Worm (Caenorhabditis elegans): Measurements from ENCODE around the gene dyf-13.

The dyf-13 gene

DNA sequence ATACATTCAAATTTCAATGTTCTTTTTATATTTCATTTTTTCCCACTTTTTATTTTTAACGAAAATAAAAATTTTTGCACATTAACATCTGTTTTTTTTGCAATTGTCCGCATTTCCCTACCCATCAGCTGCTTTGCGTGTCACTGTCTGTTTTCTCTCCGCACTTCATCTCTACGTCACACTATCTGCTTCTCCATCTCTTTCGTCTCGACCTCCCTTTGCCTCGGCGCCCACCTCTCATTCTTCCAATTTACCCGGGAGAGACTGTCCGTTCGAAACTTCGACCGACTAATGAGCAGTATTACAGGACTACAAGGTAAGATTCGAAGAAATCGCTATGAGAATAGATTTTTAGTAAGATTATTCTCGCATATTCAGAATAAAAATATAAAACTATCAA is 15.8 kb downstream of the dyf-13 start, which contains the start of gene C27H5.2:
Gene C27H5.2 (plus strand): TSS at position 190 of the 400 bp plus-strand sequence.
- peak; percentile 47 for TF ChIP-seq ama-1 (optimal IDR thresholded peaks at IDR 0.05)
- TF ChIP-seq pat-9 (tag; optimal IDR thresholded peaks at IDR 0.05) = no peak
- no peak for TF ChIP-seq ceh-22 (tag; optimal IDR thresholded peaks at IDR 0.05)
- no peak for TF ChIP-seq dmd-4 (tag; optimal IDR thresholded peaks at IDR 0.05; ENCODE audit: borderline replicate concordance)

DNA sequence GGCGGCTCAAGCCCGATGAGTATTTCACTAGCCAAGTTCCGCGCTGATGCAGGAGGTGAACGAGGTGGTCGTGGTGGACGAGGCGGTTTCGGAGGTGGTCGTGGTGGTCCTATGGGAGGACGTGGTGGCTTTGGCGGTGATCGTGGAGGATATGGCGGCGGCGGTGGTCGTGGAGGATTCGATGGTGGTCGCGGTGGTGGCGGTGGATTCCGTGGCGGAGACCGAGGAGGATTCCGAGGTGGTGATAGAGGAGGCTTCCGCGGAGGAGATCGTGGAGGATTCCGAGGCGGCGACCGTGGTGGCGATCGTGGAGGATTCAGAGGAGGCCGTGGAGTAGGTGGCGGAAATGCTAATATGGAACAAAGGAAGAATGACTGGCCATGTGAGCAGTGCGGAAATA is 16.4 kb downstream of the dyf-13 start:
- TF ChIP-seq unc-42 (tag; optimal IDR thresholded peaks at IDR 0.05) (no peak), che-1 (tag; optimal IDR thresholded peaks at IDR 0.05) (no peak)

DNA sequence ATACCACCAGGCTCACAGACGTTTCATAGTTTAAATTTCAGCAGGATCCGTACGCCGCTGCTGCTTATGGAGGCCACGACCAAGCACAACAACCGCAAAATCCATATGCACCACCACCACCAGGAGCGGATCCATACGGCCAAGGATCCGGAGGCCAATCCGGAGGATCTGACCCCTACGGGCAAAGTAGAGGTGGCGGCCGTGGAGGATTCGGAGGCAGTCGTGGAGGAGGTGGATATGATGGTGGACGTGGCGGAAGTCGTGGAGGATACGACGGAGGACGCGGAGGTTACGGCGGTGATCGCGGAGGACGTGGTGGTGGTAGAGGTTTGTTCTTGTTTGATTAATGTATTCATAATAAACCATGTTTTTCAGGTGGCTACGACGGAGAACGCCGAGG is 18.1 kb downstream of the dyf-13 start:
- peak; percentile 17 for TF ChIP-seq ceh-6 (GFP tag; optimal IDR thresholded peaks at IDR 0.05)

DNA sequence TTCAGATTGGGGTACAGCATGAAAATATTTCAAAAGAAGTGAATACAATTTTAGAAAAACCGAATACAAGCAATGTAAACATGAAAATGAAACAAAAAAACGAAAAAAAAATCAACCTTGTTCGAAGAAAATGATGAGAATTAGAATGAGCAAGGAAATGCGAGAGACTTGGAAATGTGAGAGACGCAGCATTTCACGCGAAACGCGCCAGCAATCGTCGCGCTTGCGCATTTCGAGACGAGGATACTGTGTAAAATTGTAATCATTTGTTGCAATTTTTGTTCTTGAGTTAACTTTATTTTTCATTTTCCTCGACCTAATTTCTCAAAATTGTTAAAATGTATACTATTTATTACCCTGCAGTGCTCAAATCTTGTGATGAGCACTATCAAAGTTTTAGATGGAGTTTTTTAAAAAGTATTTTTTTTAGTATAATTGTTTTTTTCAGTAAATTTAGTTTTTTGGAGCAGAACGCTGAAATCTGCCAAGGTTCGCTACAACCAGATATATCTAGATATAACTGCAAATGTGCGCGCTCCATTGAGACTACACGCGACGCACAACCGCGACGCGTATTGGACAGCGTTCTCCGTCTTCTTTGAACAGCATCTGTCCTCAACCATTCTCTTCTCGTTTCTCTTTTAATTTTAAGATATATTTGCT is 19.1 kb downstream of the dyf-13 start, which contains the start of gene fust-1:
Gene fust-1 (plus strand): TSS at position 613 of the 663 bp plus-strand sequence.
- TF ChIP-seq C38D4.7 (GFP tag; optimal IDR thresholded peaks at IDR 0.05) (peak; percentile 20), dmd-4 (tag; optimal IDR thresholded peaks at IDR 0.05; ENCODE audit: borderline replicate concordance) (no peak), unc-55 (GFP tag; optimal IDR thresholded peaks at IDR 0.05) (peak; percentile 23), hlh-15 (tag; optimal IDR thresholded peaks at IDR 0.05) (no peak), fkh-6 (tag; optimal IDR thresholded peaks at IDR 0.05) (peak; percentile 23), nfya-1 (tag; optimal IDR thresholded peaks at IDR 0.05) (peak; percentile 86), tbx-2 (tag; optimal IDR thresholded peaks at IDR 0.05) (peak; percentile 78), npax-4 (tag; optimal IDR thresholded peaks at IDR 0.05) (peak; percentile 10), fkh-10 (GFP tag; optimal IDR thresholded peaks at IDR 0.05) (no peak), ceh-9 (tag; optimal IDR thresholded peaks at IDR 0.05) (no peak), ceh-19 (GFP tag; optimal IDR thresholded peaks at IDR 0.05) (peak; percentile 42), sox-4 (tag; optimal IDR thresholded peaks at IDR 0.05) (peak; percentile 58), ttx-3 (tag; optimal IDR thresholded peaks at IDR 0.05) (peak; percentile 72), Y22D7AL.16 (tag; optimal IDR thresholded peaks at IDR 0.05) (peak; percentile 47), nhr-11 (tag; optimal IDR thresholded peaks at IDR 0.05) (no peak), T23F11.4 (GFP tag; optimal IDR thresholded peaks at IDR 0.05) (peak; percentile 55), sdc-2 (tag; optimal IDR thresholded peaks at IDR 0.05) (peak; percentile 30), pros-1 (tag; optimal IDR thresholded peaks at IDR 0.05) (peak; percentile 60), ceh-14 (tag; optimal IDR thresholded peaks at IDR 0.05) (peak; percentile 73), lin-11 (tag; optimal IDR thresholded peaks at IDR 0.05) (peak; percentile 30), ets-4 (tag; optimal IDR thresholded peaks at IDR 0.05) (peak; percentile 64), ref-2 (tag; optimal IDR thresholded peaks at IDR 0.05) (peak; percentile 73), pax-1 (tag; optimal IDR thresholded peaks at IDR 0.05) (peak; percentile 64), ceh-2 (tag; optimal IDR thresholded peaks at IDR 0.05) (peak; percentile 62), unc-3 (GFP tag; conservative IDR thresholded peaks at IDR 0.05) (no peak; the same call in 1 of the 2 replicates), unc-3 (tag; optimal IDR thresholded peaks at IDR 0.05) (peak; percentile 26), mec-3 (tag; optimal IDR thresholded peaks at IDR 0.05; ENCODE audit: borderline replicate concordance) (no peak), ceh-18 (tag; optimal IDR thresholded peaks at IDR 0.05) (peak; percentile 78), K02D7.2 (tag; optimal IDR thresholded peaks at IDR 0.05) (peak; percentile 37), fax-1 (tag; optimal IDR thresholded peaks at IDR 0.05) (peak; percentile 40), ceh-48 (tag; optimal IDR thresholded peaks at IDR 0.05) (peak; percentile 32), zip-5 (tag; optimal IDR thresholded peaks at IDR 0.05) (peak; percentile 23), tbx-7 (tag; optimal IDR thresholded peaks at IDR 0.05) (peak; percentile 22), odd-2 (tag; optimal IDR thresholded peaks at IDR 0.05) (no peak), syd-9 (tag; optimal IDR thresholded peaks at IDR 0.05) (peak; percentile 55), F13H6.1 (tag; optimal IDR thresholded peaks at IDR 0.05) (peak; percentile 6), ceh-31 (tag; optimal IDR thresholded peaks at IDR 0.05) (peak; percentile 76), madf-2 (tag; optimal IDR thresholded peaks at IDR 0.05) (peak; percentile 74), ceh-24 (tag; optimal IDR thresholded peaks at IDR 0.05) (no peak), rnt-1 (tag; optimal IDR thresholded peaks at IDR 0.05) (peak; percentile 76), elt-4 (tag; optimal IDR thresholded peaks at IDR 0.05) (no peak), che-1 (tag; optimal IDR thresholded peaks at IDR 0.05) (peak; percentile 21)
